Fruit fly (Drosophila melanogaster) whole organism, adult: ENCODE measurements around the gene Vml.

ENCODE experiments used
- CG11617 ChIP-seq: fragments of 200-800 bp; sonication (Bioruptor generic); optimal IDR thresholded peaks from 2 replicates; lab custom pipeline; 2017; ENCODE audit warnings: mild to moderate bottlenecking, missing biosample characterization, missing genetic modification reagents, missing genetic modification characterization
- CG12768 ChIP-seq: fragments of 200-800 bp; sonication (Bioruptor generic); optimal IDR thresholded peaks from 2 replicates; lab custom pipeline; 2017; ENCODE audit warnings: missing biosample characterization, missing genetic modification characterization, mild to moderate bottlenecking, moderate library complexity, missing genetic modification reagents
- CG14711 ChIP-seq: fragments of 200-800 bp; sonication (Bioruptor generic); optimal IDR thresholded peaks from 2 replicates; lab custom pipeline; 2018; ENCODE audit warnings: missing biosample characterization, mild to moderate bottlenecking, missing genetic modification characterization, moderate library complexity
- CG1620 ChIP-seq: fragments of 200-800 bp; sonication (Bioruptor generic); optimal IDR thresholded peaks from 2 replicates; lab custom pipeline; 2016; ENCODE audit warnings: missing biosample characterization, missing genetic modification characterization
- CG33017 ChIP-seq: fragments of 200-800 bp; sonication (Bioruptor generic); optimal IDR thresholded peaks from 2 replicates; lab custom pipeline; 2018; ENCODE audit warnings: missing biosample characterization, mild to moderate bottlenecking, missing genetic modification characterization, moderate library complexity
- CG5204 ChIP-seq: fragments of 200-800 bp; sonication (Bioruptor generic); optimal IDR thresholded peaks from 2 replicates; lab custom pipeline; 2016; ENCODE audit warnings: missing biosample characterization, missing genetic modification characterization
- CG7045 ChIP-seq: fragments of 200-800 bp; sonication (Bioruptor generic); optimal IDR thresholded peaks from 2 replicates; lab custom pipeline; 2017; ENCODE audit warnings: missing biosample characterization, mild to moderate bottlenecking, missing genetic modification characterization
- CG7101 ChIP-seq: fragments of 200-800 bp; sonication (Bioruptor generic); optimal IDR thresholded peaks from 2 replicates; lab custom pipeline; 2018; ENCODE audit warnings: missing biosample characterization, mild to moderate bottlenecking, missing genetic modification characterization, moderate library complexity
- Clk ChIP-seq: fragments of 200-800 bp; sonication (Bioruptor generic); optimal IDR thresholded peaks from 2 replicates; lab custom pipeline; 2017; ENCODE audit warnings: missing biosample characterization, missing genetic modification characterization
- Crg-1 ChIP-seq: fragments of 200-800 bp; sonication (Bioruptor generic); optimal IDR thresholded peaks from 2 replicates; lab custom pipeline; 2016; ENCODE audit warnings: missing biosample characterization, missing genetic modification characterization
- Hr96 ChIP-seq: fragments of 200-800 bp; sonication (Bioruptor generic); optimal IDR thresholded peaks from 2 replicates; lab custom pipeline; 2016; ENCODE audit warnings: missing biosample characterization, missing genetic modification characterization
- Mnt ChIP-seq: fragments of 200-800 bp; sonication (Bioruptor generic); optimal IDR thresholded peaks from 2 replicates; lab custom pipeline; 2016; ENCODE audit warnings: missing biosample characterization, mild to moderate bottlenecking, missing genetic modification characterization
- bab1 ChIP-seq: fragments of 200-800 bp; sonication (Bioruptor generic); optimal IDR thresholded peaks from 3 replicates; lab custom pipeline; 2019; ENCODE audit warnings: missing biosample characterization, mild to moderate bottlenecking, missing genetic modification characterization, moderate library complexity
- cic ChIP-seq: fragments of 200-800 bp; sonication (Bioruptor generic); optimal IDR thresholded peaks from 2 replicates; lab custom pipeline; 2017; ENCODE audit warnings: missing biosample characterization, mild to moderate bottlenecking, missing genetic modification characterization, moderate library complexity
- cnc ChIP-seq, 2 experiments: fragments of >200 bp; optimal IDR thresholded peaks; 2 replicates each; lab custom pipeline; 2017
- kay ChIP-seq: fragments of 200-800 bp; sonication (Bioruptor generic); peaks from one replicate; lab custom pipeline; 2016; ENCODE audit warnings: missing biosample characterization, missing genetic modification characterization, borderline replicate concordance
- ovo ChIP-seq: fragments of 200-800 bp; sonication (Bioruptor generic); optimal IDR thresholded peaks from 2 replicates; lab custom pipeline; 2016; ENCODE audit warnings: missing biosample characterization, missing genetic modification characterization
- pad ChIP-seq: fragments of 200-800 bp; sonication (Bioruptor generic); optimal IDR thresholded peaks from 3 replicates; lab custom pipeline; 2017; ENCODE audit warnings: missing biosample characterization, missing genetic modification characterization, mild to moderate bottlenecking, moderate library complexity, missing genetic modification reagents
- tj ChIP-seq: fragments of 200-800 bp; sonication (Bioruptor generic); optimal IDR thresholded peaks from 3 replicates; lab custom pipeline; 2017; ENCODE audit warnings: missing biosample characterization, mild to moderate bottlenecking, missing genetic modification characterization, moderate library complexity
- toe ChIP-seq: fragments of 200-800 bp; sonication (Bioruptor generic); optimal IDR thresholded peaks from 2 replicates; lab custom pipeline; 2016; ENCODE audit warnings: missing biosample characterization, missing genetic modification characterization

Vml gene

DNA sequence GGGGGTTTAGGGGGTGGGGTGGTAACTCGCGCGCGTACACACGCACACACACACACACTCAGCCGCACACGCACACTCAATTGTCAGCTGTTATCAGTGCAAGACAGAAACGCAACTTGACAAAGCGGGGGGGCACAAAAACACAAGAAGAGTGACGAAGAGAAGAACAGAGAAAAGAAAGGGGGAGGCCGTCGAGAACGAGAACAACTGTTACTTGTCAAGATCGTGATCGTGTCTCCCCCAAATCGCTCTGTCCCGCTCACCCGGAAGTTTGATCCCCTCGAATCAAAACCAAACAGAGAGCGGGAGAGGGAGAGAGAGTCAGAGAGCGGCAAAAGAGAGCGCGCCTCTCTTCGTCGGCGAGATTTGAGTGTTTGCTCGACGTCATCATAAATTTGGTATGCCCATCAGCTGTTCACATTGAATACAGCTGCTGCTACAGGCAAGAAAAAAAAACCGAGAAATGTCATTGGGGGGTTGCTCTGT, 41.8 kb downstream of the Vml start:
- TF ChIP-seq CG5204, result no peak
- TF ChIP-seq Mnt (GFP tag; lab: Kevin White, UChicago), result peak; percentile 14
- TF ChIP-seq pad (GFP tag; lab: Kevin White, UChicago), result peak; percentile 98
- TF ChIP-seq tj (GFP tag; lab: Kevin White, UChicago), result peak; percentile 71
- TF ChIP-seq bab1, result peak; percentile 15
- peak; percentile 7 for TF ChIP-seq CG7101

DNA sequence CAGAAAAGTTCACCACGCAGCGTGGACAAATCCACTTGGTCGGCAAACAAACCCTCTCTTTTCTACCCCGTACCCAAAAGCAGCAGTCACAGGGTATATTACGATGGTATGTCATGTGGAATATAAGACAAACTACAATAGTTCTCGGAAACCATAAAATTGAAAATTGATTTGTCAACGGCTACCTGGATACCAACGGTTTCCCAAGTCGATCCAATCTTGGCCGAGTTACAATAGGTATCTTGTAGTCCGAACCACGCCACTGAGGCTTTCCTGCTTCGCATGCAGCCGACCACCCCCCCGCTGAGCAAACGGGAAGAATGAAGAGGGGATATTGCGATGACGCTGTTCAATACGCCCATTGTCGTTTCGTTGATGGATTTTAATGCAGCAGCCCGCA, 42.7 kb downstream of the Vml start:
- TF ChIP-seq pad (GFP tag; lab: Kevin White, UChicago), result no peak
- TF ChIP-seq CG1620, result no peak
- no peak for TF ChIP-seq cic
- no peak for TF ChIP-seq CG11617
- no peak for TF ChIP-seq cnc (optimal IDR thresholded peaks at IDR 0.05; lab: Kevin White, UChicago)
- no peak for TF ChIP-seq CG14711
- no peak for TF ChIP-seq tj (GFP tag; lab: Kevin White, UChicago)
- no peak for TF ChIP-seq CG33017 (tag; lab: Kevin White, UChicago)
- TF ChIP-seq CG5204, result no peak
- no peak for TF ChIP-seq CG7045 (GFP tag; lab: Kevin White, UChicago)
- no peak for TF ChIP-seq Crg-1 (GFP tag; lab: Kevin White, UChicago)

DNA sequence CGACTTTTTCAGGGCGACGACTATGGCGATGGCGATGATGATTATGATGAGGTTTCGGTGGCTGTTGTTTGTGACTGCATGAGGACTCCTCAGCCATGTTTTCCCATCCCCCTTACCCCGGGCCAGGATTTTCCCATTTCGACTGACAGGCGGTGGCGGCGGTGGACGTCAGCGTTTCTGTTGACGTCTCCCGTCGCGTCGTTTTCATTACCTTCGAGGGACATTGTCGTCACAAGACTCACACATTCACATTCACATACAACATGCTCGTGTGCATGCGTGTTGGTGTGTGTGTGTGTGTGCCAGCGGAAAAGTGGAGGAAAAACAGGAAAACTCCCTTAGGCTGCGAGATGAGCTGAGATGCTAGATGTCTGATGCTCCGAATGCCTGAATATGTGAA, 44.2 kb downstream of the Vml start:
- TF ChIP-seq CG14711, result no peak

DNA sequence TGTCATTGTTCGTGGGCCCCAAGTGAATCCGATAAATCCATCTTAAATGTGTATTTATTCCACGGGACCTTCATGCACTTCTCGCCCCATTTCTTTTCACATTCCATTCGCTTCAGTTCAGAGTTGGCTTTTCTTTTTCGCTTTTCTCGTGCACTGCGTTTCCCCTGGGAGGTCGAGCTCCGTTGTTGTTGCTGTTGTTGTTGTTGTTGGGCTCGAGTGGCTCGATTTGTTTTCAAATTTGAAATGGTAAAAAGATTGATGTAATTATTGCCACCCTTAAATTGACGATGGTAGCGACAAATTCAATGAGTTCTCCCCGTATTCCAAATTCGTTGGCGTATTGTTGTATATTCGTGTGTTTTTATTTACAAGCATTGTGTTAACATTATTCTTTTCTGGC, 45.3 kb downstream of the Vml start:
- TF ChIP-seq ovo, result no peak
- TF ChIP-seq CG12768 (GFP tag; lab: Kevin White, UChicago), result no peak
- no peak for TF ChIP-seq Clk (GFP tag; lab: Kevin White, UChicago)
- no peak for TF ChIP-seq CG14711
- no peak for TF ChIP-seq toe
- TF ChIP-seq cic, result no peak
- no peak for TF ChIP-seq kay (GFP tag; lab: Kevin White, UChicago)
- TF ChIP-seq tj (GFP tag; lab: Kevin White, UChicago), result no peak
- no peak for TF ChIP-seq CG11617
- no peak for TF ChIP-seq CG7045 (GFP tag; lab: Kevin White, UChicago)
- TF ChIP-seq CG1620, result no peak
- no peak for TF ChIP-seq pad (GFP tag; lab: Kevin White, UChicago)
- no peak for TF ChIP-seq bab1
- no peak for TF ChIP-seq cnc (optimal IDR thresholded peaks at IDR 0.05; lab: Kevin White, UChicago)
- no peak for TF ChIP-seq CG5204
- TF ChIP-seq Mnt (GFP tag; lab: Kevin White, UChicago), result no peak
- no peak for TF ChIP-seq Crg-1 (GFP tag; lab: Kevin White, UChicago)
- TF ChIP-seq Hr96, result no peak
- no peak for TF ChIP-seq CG7101
- TF ChIP-seq CG33017 (tag; lab: Kevin White, UChicago), result no peak

DNA sequence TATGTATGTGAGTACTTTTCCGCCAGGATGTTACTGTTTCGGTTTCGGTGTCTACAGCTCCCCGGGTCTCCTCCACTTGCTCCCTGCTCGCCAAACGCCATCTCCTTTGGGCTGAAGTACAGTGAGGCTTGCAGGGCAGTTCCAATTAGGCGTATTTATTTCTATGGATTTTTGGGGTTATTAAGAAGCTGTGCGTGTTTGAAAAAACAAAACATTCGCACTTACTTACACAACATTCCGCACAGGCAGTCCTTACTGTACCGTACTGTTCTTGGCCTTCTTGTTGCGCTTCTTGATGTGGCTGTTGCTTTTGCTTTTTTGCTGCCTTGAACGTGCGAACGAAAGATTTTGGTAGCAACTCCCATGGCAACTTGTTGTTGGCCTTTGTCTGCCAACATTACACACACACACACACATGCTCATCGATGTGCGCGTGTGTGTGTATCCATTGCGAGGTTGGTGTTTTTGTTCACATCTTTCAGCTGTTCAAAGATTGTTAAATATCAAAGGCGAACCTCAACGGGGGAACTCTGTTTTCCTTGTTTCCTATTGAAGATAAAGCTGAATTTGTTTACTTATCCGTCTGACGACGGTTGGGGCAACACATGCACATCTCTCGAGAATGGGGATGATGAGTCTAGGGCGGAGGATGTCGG, 46.4 kb downstream of the Vml start:
- TF ChIP-seq tj (GFP tag; lab: Kevin White, UChicago), result no peak
- TF ChIP-seq CG7101, result no peak
- TF ChIP-seq toe, result no peak
- no peak for TF ChIP-seq CG12768 (GFP tag; lab: Kevin White, UChicago)
- no peak for TF ChIP-seq ovo
- TF ChIP-seq CG14711, result no peak
- no peak for TF ChIP-seq cic
- no peak for TF ChIP-seq bab1
- no peak for TF ChIP-seq cnc (optimal IDR thresholded peaks at IDR 0.05; lab: Kevin White, UChicago)
- TF ChIP-seq Clk (GFP tag; lab: Kevin White, UChicago), result no peak
- TF ChIP-seq CG33017 (tag; lab: Kevin White, UChicago), result no peak
- TF ChIP-seq CG7045 (GFP tag; lab: Kevin White, UChicago), result no peak
- no peak for TF ChIP-seq kay (GFP tag; lab: Kevin White, UChicago)

DNA sequence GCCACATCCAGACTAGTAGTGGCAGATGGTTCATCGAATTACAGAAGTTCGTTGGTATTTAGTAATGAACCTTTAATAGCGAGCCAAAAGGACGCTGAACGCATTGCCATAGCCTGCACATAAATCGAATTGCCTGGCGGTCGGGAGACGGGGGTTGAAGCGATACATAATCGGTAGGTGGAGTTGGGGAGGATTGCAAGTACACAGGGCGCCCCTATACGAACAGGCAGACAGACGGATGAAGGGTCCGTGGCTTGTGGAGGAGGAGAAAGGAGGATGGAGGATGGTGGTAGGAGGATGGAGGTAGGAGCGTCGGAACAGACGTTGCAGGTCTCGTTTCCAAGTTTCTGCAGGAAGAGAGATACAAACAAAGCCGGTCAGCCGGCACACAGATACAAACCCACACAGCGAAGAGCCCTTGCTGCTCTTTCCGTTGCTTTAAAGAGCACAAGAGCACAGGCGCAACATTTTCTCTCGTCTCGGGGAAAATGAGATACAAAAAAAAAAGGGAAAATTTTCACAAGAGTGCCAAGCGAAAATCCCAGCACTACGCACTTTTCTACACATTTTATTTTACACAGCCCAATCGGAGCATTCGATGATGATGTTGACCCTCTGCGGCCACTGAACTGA, 48.2 kb downstream of the Vml start:
- TF ChIP-seq CG12768 (GFP tag; lab: Kevin White, UChicago) (no peak), CG5204 (no peak), Clk (GFP tag; lab: Kevin White, UChicago) (no peak), CG11617 (no peak), CG7045 (GFP tag; lab: Kevin White, UChicago) (no peak), bab1 (no peak), Crg-1 (GFP tag; lab: Kevin White, UChicago) (no peak), cnc (optimal IDR thresholded peaks at IDR 0.05; lab: Kevin White, UChicago) (no peak), cic (no peak), ovo (no peak), CG1620 (no peak), tj (GFP tag; lab: Kevin White, UChicago) (no peak), CG14711 (no peak), Mnt (GFP tag; lab: Kevin White, UChicago) (no peak)

DNA sequence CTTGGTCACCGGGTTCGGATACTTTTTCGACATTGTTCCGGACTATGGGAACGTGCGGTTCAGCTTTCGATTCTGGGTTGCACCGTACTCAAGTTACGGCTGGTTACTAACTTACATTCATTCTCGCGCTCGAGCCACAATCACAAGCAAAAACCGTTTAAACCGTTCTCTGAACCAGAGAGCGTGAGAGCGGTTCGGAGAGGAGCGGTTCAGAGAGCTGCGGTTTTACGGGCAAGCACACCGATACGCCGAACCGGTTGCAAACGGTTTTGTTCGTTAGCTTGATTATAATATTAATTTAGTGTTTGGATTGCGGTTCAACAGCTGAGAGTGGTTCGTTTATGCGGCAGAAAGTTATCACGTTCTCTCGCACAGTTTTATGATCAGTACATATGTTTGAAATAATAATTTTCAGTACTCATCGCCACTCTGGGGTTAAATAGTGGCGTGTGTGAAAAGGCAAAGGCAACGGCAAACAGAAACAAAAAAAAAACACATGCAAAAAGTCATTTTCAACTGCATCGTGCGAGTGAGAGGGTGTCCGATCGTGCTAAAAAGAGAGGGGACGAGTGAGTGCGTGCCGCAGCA, 50.1 kb downstream of the Vml start, which contains the start of gene CG14050:
Gene CG14050, minus strand, starts transcription at position 560 of the 588 bp plus-strand sequence.
- no peak for TF ChIP-seq pad (GFP tag; lab: Kevin White, UChicago)
- TF ChIP-seq Mnt (GFP tag; lab: Kevin White, UChicago), result no peak
- TF ChIP-seq CG7045 (GFP tag; lab: Kevin White, UChicago), result no peak
- no peak for TF ChIP-seq CG12768 (GFP tag; lab: Kevin White, UChicago)
- TF ChIP-seq Hr96, result no peak
- TF ChIP-seq CG1620, result no peak
- no peak for TF ChIP-seq kay (GFP tag; lab: Kevin White, UChicago)
- no peak for TF ChIP-seq toe
- no peak for TF ChIP-seq tj (GFP tag; lab: Kevin White, UChicago)
- TF ChIP-seq cic, result no peak
- no peak for TF ChIP-seq CG5204
- TF ChIP-seq CG7101, result no peak
- no peak for TF ChIP-seq CG33017 (tag; lab: Kevin White, UChicago)
